Worm (Caenorhabditis elegans): ENCODE measurements around the gene ZK856.11.

DNA sequence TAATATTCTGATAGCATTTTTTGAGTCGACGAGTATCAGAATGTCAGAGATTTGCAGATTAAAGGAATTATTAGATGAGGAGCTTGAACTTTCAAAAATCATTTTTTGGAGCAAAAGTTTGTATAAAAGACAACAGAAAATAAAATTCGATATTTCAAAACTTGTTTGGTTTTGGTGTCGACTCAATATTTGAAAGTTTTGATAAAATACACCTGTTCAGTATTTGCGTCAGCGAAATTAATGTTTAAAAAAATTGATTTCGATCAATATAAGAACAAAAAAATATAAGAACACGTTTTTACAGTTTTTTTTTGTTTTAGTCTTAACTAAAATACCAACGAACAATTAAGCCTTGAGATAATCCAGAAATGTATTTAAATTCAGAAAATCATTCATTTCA is 15.9 kb upstream of the ZK856.11 start, which contains the start of gene C12D8.13:
- no peak for TF ChIP-seq fkh-10 (GFP tag; optimal IDR thresholded peaks at IDR 0.05)
- no peak for TF ChIP-seq fos-1 (tag; optimal IDR thresholded peaks at IDR 0.05)
- no peak for TF ChIP-seq pqm-1 (tag; optimal IDR thresholded peaks at IDR 0.05)
- no peak for TF ChIP-seq egl-27 (tag; optimal IDR thresholded peaks at IDR 0.05)
- no peak for TF ChIP-seq nfya-1 (tag; optimal IDR thresholded peaks at IDR 0.05; ENCODE audit: insufficient read depth)
- TF ChIP-seq ceh-9 (tag; optimal IDR thresholded peaks at IDR 0.05), result no peak
